Fruit fly (Drosophila melanogaster) whole organism, embryonic: Measurements from ENCODE around the gene Or88a.
A peak's percentile ranks its signal among the peaks of the same experiment; 100 is the strongest.

ENCODE experiments used
- Asciz ChIP-seq: fragments of 200-800 bp; sonication (Bioruptor generic); optimal IDR thresholded peaks from 2 replicates; lab custom pipeline; 2017; ENCODE audit warnings: missing biosample characterization, mild to moderate bottlenecking, missing genetic modification characterization, missing genetic modification reagents
- Atf-2 ChIP-seq: fragments of 200-800 bp; sonication (Bioruptor generic); optimal IDR thresholded peaks from 2 replicates; lab custom pipeline; 2016; ENCODE audit warnings: missing biosample characterization, missing genetic modification characterization
- Bgb ChIP-seq: fragments of 200-800 bp; sonication (Bioruptor generic); IDR thresholded peaks from 2 replicates; pipeline ENCODE4 v1.3.6; 2022; ENCODE audit warnings: missing biosample characterization, missing genetic modification characterization; ENCODE audit not compliant: partially characterized antibody
- CG1024 ChIP-seq: fragments of 200-800 bp; sonication (Bioruptor generic); IDR thresholded peaks from 2 replicates; pipeline ENCODE4 v1.3.6; 2022; ENCODE audit warnings: missing biosample characterization, missing genetic modification characterization
- CG10654 ChIP-seq: fragments of 200-800 bp; sonication (Bioruptor generic); optimal IDR thresholded peaks from 2 replicates; lab custom pipeline; 2016; ENCODE audit warnings: missing biosample characterization, missing genetic modification characterization
- CG11456 ChIP-seq: fragments of 200-800 bp; sonication (Bioruptor generic); IDR thresholded peaks from 3 replicates; pipeline ENCODE4 v1.3.6; 2022; ENCODE audit warnings: missing biosample characterization, missing genetic modification characterization
- CG11723 ChIP-seq: fragments of 200-800 bp; sonication (Bioruptor generic); optimal IDR thresholded peaks from 2 replicates; lab custom pipeline; 2017; ENCODE audit warnings: missing biosample characterization, mild to moderate bottlenecking, missing genetic modification characterization
- CG12071 ChIP-seq: fragments of 200-800 bp; sonication (Bioruptor generic); optimal IDR thresholded peaks from 3 replicates; lab custom pipeline; 2018; ENCODE audit warnings: missing biosample characterization, mild to moderate bottlenecking, missing genetic modification characterization
- CG13624 ChIP-seq: fragments of 200-800 bp; sonication (Bioruptor generic); optimal IDR thresholded peaks from 2 replicates; lab custom pipeline; 2016; ENCODE audit warnings: missing biosample characterization, missing genetic modification characterization
- CG14441 ChIP-seq: fragments of 200-800 bp; sonication (Bioruptor generic); IDR thresholded peaks from 2 replicates; pipeline ENCODE4 v1.3.6; 2022; ENCODE audit warnings: missing biosample characterization, missing genetic modification characterization
- CG14860 ChIP-seq: fragments of 200-800 bp; sonication (Bioruptor generic); IDR thresholded peaks from 3 replicates; pipeline ENCODE4 v1.3.6; 2022; ENCODE audit warnings: missing biosample characterization, missing genetic modification characterization; ENCODE audit not compliant: partially characterized antibody
- CG16863 ChIP-seq: fragments of 200-800 bp; sonication (Bioruptor generic); optimal IDR thresholded peaks from 3 replicates; lab custom pipeline; 2016; ENCODE audit warnings: missing biosample characterization, missing genetic modification characterization
- CG2199 ChIP-seq: fragments of 200-800 bp; sonication (Bioruptor generic); IDR thresholded peaks from 3 replicates; pipeline ENCODE4 v1.3.6; 2022; ENCODE audit warnings: missing biosample characterization, missing genetic modification characterization
- CG2889 ChIP-seq: fragments of 200-800 bp; sonication (Bioruptor generic); IDR thresholded peaks from 3 replicates; pipeline ENCODE4 v1.3.6; 2022; ENCODE audit warnings: missing biosample characterization, missing genetic modification characterization
- CG32767 ChIP-seq: fragments of 200-800 bp; sonication (Bioruptor generic); IDR thresholded peaks from 2 replicates; pipeline ENCODE4 v1.3.6; 2022; ENCODE audit warnings: missing biosample characterization, missing genetic modification characterization
- CG43689 ChIP-seq: fragments of 200-800 bp; sonication (Bioruptor generic); IDR thresholded peaks from 2 replicates; pipeline ENCODE4 v1.3.6; 2022; ENCODE audit warnings: missing biosample characterization, missing genetic modification characterization
- CG6175 ChIP-seq: fragments of 200-800 bp; sonication (Bioruptor generic); IDR thresholded peaks from 3 replicates; pipeline ENCODE4 v1.3.6; 2022; ENCODE audit warnings: missing biosample characterization, missing genetic modification characterization
- CG6791 ChIP-seq: fragments of 200-800 bp; sonication (Bioruptor generic); IDR thresholded peaks from 3 replicates; pipeline ENCODE4 v1.3.6; 2022; ENCODE audit warnings: missing biosample characterization, missing genetic modification characterization; ENCODE audit not compliant: partially characterized antibody
- CG6813 ChIP-seq: fragments of 200-800 bp; sonication (Bioruptor generic); optimal IDR thresholded peaks from 2 replicates; lab custom pipeline; 2017; ENCODE audit warnings: missing biosample characterization, missing genetic modification characterization, mild to moderate bottlenecking, moderate library complexity, missing genetic modification reagents
- CG6854 ChIP-seq: fragments of 200-800 bp; sonication (Bioruptor generic); optimal IDR thresholded peaks from 3 replicates; lab custom pipeline; 2017; ENCODE audit warnings: missing biosample characterization, mild to moderate bottlenecking, missing genetic modification characterization
- CG7271 ChIP-seq: fragments of 200-800 bp; sonication (Bioruptor generic); optimal IDR thresholded peaks from 2 replicates; lab custom pipeline; 2018; ENCODE audit warnings: missing biosample characterization, mild to moderate bottlenecking, missing genetic modification characterization, moderate library complexity
- CG7745 ChIP-seq: fragments of 200-800 bp; sonication (Bioruptor generic); optimal IDR thresholded peaks from 2 replicates; lab custom pipeline; 2018; ENCODE audit warnings: missing biosample characterization, mild to moderate bottlenecking, missing genetic modification characterization, moderate library complexity
- Dp ChIP-seq: fragments of 200-800 bp; sonication (Bioruptor generic); optimal IDR thresholded peaks from 2 replicates; lab custom pipeline; 2018; ENCODE audit warnings: missing biosample characterization, mild to moderate bottlenecking, missing genetic modification characterization, moderate library complexity
- Fer1 ChIP-seq: fragments of 200-800 bp; sonication (Bioruptor generic); optimal IDR thresholded peaks from 2 replicates; lab custom pipeline; 2017; ENCODE audit warnings: missing biosample characterization, mild to moderate bottlenecking, missing genetic modification characterization
- Fer2 ChIP-seq: fragments of 200-800 bp; sonication (Bioruptor generic); optimal IDR thresholded peaks from 2 replicates; lab custom pipeline; 2018; ENCODE audit warnings: missing biosample characterization, mild to moderate bottlenecking, missing genetic modification characterization, moderate library complexity
- Lpt ChIP-seq: fragments of >200 bp; optimal IDR thresholded peaks from 2 replicates; lab custom pipeline; 2018; ENCODE audit warnings: missing biosample characterization, missing genetic modification characterization
- NK7.1 ChIP-seq: fragments of 200-800 bp; sonication (Bioruptor generic); optimal IDR thresholded peaks from 3 replicates; lab custom pipeline; 2016; ENCODE audit warnings: missing biosample characterization, missing genetic modification characterization
- Neu2 ChIP-seq: fragments of 200-800 bp; sonication (Bioruptor generic); optimal IDR thresholded peaks from 3 replicates; lab custom pipeline; 2016; ENCODE audit warnings: missing biosample characterization, missing genetic modification characterization, borderline replicate concordance
- Rfx ChIP-seq: fragments of 200-800 bp; sonication (Bioruptor generic); IDR thresholded peaks from 2 replicates; pipeline ENCODE4 v1.3.6; 2022; ENCODE audit warnings: missing biosample characterization, missing genetic modification characterization
- Xbp1 ChIP-seq: fragments of 200-800 bp; sonication (Bioruptor generic); optimal IDR thresholded peaks from 3 replicates; lab custom pipeline; 2016; ENCODE audit warnings: missing biosample characterization, mild to moderate bottlenecking, missing genetic modification characterization
- amos ChIP-seq: fragments of 200-800 bp; sonication (Bioruptor generic); IDR thresholded peaks from 2 replicates; pipeline ENCODE4 v1.3.6; 2022; ENCODE audit warnings: missing biosample characterization, missing genetic modification characterization; ENCODE audit not compliant: partially characterized antibody
- aop ChIP-seq: fragments of 200-800 bp; sonication (Bioruptor generic); IDR thresholded peaks from 2 replicates; pipeline ENCODE4 v1.3.6; 2022; ENCODE audit warnings: missing biosample characterization, missing genetic modification characterization
- bcd ChIP-seq: fragments of 200-800 bp; sonication (Bioruptor generic); optimal IDR thresholded peaks from 2 replicates; lab custom pipeline; 2017; ENCODE audit warnings: missing biosample characterization, mild to moderate bottlenecking, missing genetic modification characterization
- ci ChIP-seq: fragments of 200-800 bp; sonication (Bioruptor generic); IDR thresholded peaks from 3 replicates; pipeline ENCODE4 v1.3.6; 2022; ENCODE audit warnings: missing biosample characterization, missing genetic modification characterization
- fd96Cb ChIP-seq: fragments of 200-800 bp; sonication (Bioruptor generic); optimal IDR thresholded peaks from 2 replicates; lab custom pipeline; 2018; ENCODE audit warnings: missing biosample characterization, mild to moderate bottlenecking, missing genetic modification characterization, moderate library complexity
- gro ChIP-seq: fragments of 200-800 bp; sonication (Bioruptor generic); optimal IDR thresholded peaks from 2 replicates; lab custom pipeline; 2016; ENCODE audit warnings: missing biosample characterization, missing genetic modification characterization
- ken ChIP-seq: fragments of 200-800 bp; sonication (Bioruptor generic); IDR thresholded peaks from 3 replicates; pipeline ENCODE4 v1.3.6; 2022; ENCODE audit warnings: missing biosample characterization, missing genetic modification characterization
- lbe ChIP-seq: fragments of 200-800 bp; sonication (Bioruptor generic); optimal IDR thresholded peaks from 2 replicates; lab custom pipeline; 2016; ENCODE audit warnings: missing biosample characterization, mild to moderate bottlenecking, missing genetic modification characterization
- lilli ChIP-seq: fragments of 200-800 bp; sonication (Bioruptor generic); optimal IDR thresholded peaks from 3 replicates; lab custom pipeline; 2016; ENCODE audit warnings: missing biosample characterization, missing genetic modification characterization
- lmd ChIP-seq: fragments of 200-800 bp; sonication (Bioruptor generic); IDR thresholded peaks from 2 replicates; pipeline ENCODE4 v1.3.6; 2022; ENCODE audit warnings: missing biosample characterization, missing genetic modification characterization
- nmo ChIP-seq: fragments of 200-800 bp; sonication (Bioruptor generic); optimal IDR thresholded peaks from 2 replicates; lab custom pipeline; 2018; ENCODE audit warnings: missing biosample characterization, mild to moderate bottlenecking, missing genetic modification characterization, moderate library complexity
- oc ChIP-seq: fragments of 200-800 bp; sonication (Bioruptor generic); optimal IDR thresholded peaks from 2 replicates; lab custom pipeline; 2018; ENCODE audit warnings: missing biosample characterization, mild to moderate bottlenecking, missing genetic modification characterization, moderate library complexity
- pb ChIP-seq: fragments of 200-800 bp; sonication (Bioruptor generic); optimal IDR thresholded peaks from 3 replicates; lab custom pipeline; 2016; ENCODE audit warnings: missing biosample characterization, missing genetic modification characterization
- peb ChIP-seq: fragments of 200-800 bp; sonication (Bioruptor generic); IDR thresholded peaks from 2 replicates; pipeline ENCODE4 v1.3.6; 2022; ENCODE audit warnings: missing biosample characterization, missing genetic modification characterization
- pros ChIP-seq: fragments of 200-800 bp; sonication (Bioruptor generic); optimal IDR thresholded peaks from 3 replicates; lab custom pipeline; 2019; ENCODE audit warnings: missing biosample characterization, mild to moderate bottlenecking, missing genetic modification characterization, moderate library complexity
- sna ChIP-seq: fragments of 200-800 bp; sonication (Bioruptor generic); IDR thresholded peaks from 2 replicates; pipeline ENCODE4 v1.3.6; 2022; ENCODE audit warnings: missing biosample characterization, missing genetic modification characterization; ENCODE audit not compliant: partially characterized antibody
- tin ChIP-seq: fragments of 200-800 bp; sonication (Bioruptor generic); optimal IDR thresholded peaks from 3 replicates; lab custom pipeline; 2016; ENCODE audit warnings: missing biosample characterization, missing genetic modification characterization
- tna ChIP-seq: fragments of 200-800 bp; sonication (Bioruptor generic); IDR thresholded peaks from 2 replicates; pipeline ENCODE4 v1.3.6; 2022; ENCODE audit warnings: missing biosample characterization, missing genetic modification characterization; ENCODE audit not compliant: partially characterized antibody
- ttk ChIP-seq: fragments of 200-800 bp; sonication (Bioruptor generic); IDR thresholded peaks from 2 replicates; pipeline ENCODE4 v2.1.2; 2022; ENCODE audit warnings: missing biosample characterization, missing genetic modification characterization

The Or88a gene

dm6 chr3R:14125479-14126121 is 16.4 kb downstream of the Or88a start, which contains the start of the genes 140up and Polr2B (continued):
- TF ChIP-seq CG6175 (GFP tag; lab: Robert Waterston, UW) (peak; percentile 85), Fer1 (GFP tag; lab: Kevin White, UChicago) (peak; percentile 90), peb (GFP tag; lab: Robert Waterston, UW) (peak; percentile 81), CG6813 (peak; percentile 74), Xbp1 (peak; percentile 96), fd96Cb (tag; lab: Kevin White, UChicago) (peak; percentile 89), CG7745 (tag; lab: Kevin White, UChicago) (no peak), CG11456 (GFP tag; lab: Robert Waterston, UW) (peak; percentile 94), ci (GFP tag; lab: Robert Waterston, UW) (peak; percentile 84), Bgb (GFP tag; lab: Robert Waterston, UW) (no peak), CG2199 (no peak), CG32767 (GFP tag; lab: Robert Waterston, UW) (peak; percentile 86), pb (GFP tag; lab: Kevin White, UChicago) (peak; percentile 42), ttk (GFP tag; lab: Robert Waterston, UW) (peak; percentile 89), bcd (peak; percentile 93), lilli (GFP tag; lab: Kevin White, UChicago) (peak; percentile 89), tna (GFP tag; lab: Robert Waterston, UW) (no peak), lmd (GFP tag; lab: Robert Waterston, UW) (peak; percentile 95), CG43689 (peak; percentile 74), Rfx (GFP tag; lab: Robert Waterston, UW) (peak; percentile 96), CG11723 (GFP tag; lab: Kevin White, UChicago) (peak; percentile 85), lbe (GFP tag; lab: Kevin White, UChicago) (peak; percentile 89), Neu2 (GFP tag; lab: Kevin White, UChicago) (no peak), NK7.1 (GFP tag; lab: Kevin White, UChicago) (peak; percentile 36), CG7271 (tag; lab: Kevin White, UChicago) (peak; percentile 84), Lpt (GFP tag; lab: Kevin White, UChicago) (no peak), tin (GFP tag; lab: Kevin White, UChicago) (peak; percentile 94), Atf-2 (GFP tag; lab: Kevin White, UChicago) (peak; percentile 36), CG16863 (GFP tag; lab: Kevin White, UChicago) (peak; percentile 60), CG13624 (GFP tag; lab: Kevin White, UChicago) (peak; percentile 80), aop (GFP tag; lab: Robert Waterston, UW) (no peak), CG1024 (GFP tag; lab: Robert Waterston, UW) (peak; percentile 80; the same call in 1 of the 2 replicates), pros (GFP tag; lab: Kevin White, UChicago) (no peak), Dp (GFP tag; lab: Kevin White, UChicago) (peak; percentile 23), ken (GFP tag; lab: Robert Waterston, UW) (peak; percentile 92; the same call in 2 of the 3 replicates), oc (tag; lab: Kevin White, UChicago) (peak; percentile 89), CG12071 (GFP tag; lab: Kevin White, UChicago) (no peak), CG6854 (peak; percentile 61), gro (GFP tag; lab: Kevin White, UChicago) (peak; percentile 70), sna (no peak), CG14441 (GFP tag; lab: Robert Waterston, UW) (peak; percentile 92), CG14860 (GFP tag; lab: Robert Waterston, UW) (no peak), CG10654 (GFP tag; lab: Kevin White, UChicago) (peak; percentile 94), nmo (GFP tag; lab: Kevin White, UChicago) (peak; percentile 95), Asciz (GFP tag; lab: Kevin White, UChicago) (peak; percentile 83), CG6791 (no peak), Fer2 (tag; lab: Kevin White, UChicago) (peak; percentile 92), CG2889 (peak; percentile 89), amos (GFP tag; lab: Robert Waterston, UW) (0 out of 2 replicates have a peak, but pooled peaks have one; percentile 4)
